Worm (Caenorhabditis elegans): ENCODE measurements around the gene fis-1.

fis-1 gene

DNA sequence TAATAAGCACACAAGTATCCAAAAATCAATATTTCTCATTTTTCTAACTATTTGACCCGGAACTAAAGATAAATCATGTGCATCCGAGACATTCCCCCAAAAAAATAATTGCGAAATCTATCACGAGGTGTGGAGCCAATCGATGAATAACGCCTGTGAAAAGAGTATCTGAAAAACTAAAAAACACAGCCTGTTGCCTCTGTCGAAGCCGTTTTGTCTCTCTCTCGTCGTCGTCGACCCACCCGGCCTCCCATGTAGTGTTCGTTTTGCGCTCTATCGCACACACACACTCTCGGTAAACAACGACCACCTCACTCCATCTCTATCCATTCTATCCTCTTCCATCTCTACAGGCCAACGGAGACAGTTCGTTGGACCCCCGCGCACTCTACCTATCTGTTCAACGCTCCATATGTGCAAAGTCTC lies 27.8 kb downstream of the fis-1 start (continued):
- TF ChIP-seq tag-97 (GFP tag; IDR thresholded peaks at IDR 0.05) (no peak), ceh-82 (tag; optimal IDR thresholded peaks at IDR 0.05) (no peak), R02D3.7 (tag; optimal IDR thresholded peaks at IDR 0.05) (no peak), mdl-1 (tag; optimal IDR thresholded peaks at IDR 0.05) (no peak), dve-1 (tag; optimal IDR thresholded peaks at IDR 0.05; ENCODE audit: insufficient read depth) (peak; percentile 27), zip-2 (tag; optimal IDR thresholded peaks at IDR 0.05) (no peak), cey-2 (tag; optimal IDR thresholded peaks at IDR 0.05; ENCODE audit: borderline replicate concordance, insufficient read depth) (no peak), dmd-8 (GFP tag; IDR thresholded peaks at IDR 0.05) (no peak)

DNA sequence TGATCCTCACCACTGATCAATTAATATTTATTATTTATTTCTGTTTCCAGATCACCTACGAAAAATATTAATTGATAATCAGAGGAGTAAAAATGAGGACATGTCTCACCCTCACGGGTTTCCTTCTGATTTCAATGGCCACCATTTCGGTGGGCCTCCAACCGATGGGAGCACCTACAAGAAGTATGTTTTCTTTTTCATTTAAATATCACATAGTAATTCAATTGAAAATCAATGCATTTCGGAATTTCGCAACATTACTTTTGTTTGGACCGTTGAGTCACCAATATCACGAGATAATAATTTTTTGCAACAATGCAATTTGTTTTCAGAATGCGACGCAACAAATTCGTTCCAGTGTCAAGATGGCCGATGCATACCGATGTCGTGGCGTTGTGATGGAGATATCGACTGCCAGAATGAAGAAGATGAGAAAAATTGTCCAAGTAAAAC lies 28.4 kb downstream of the fis-1 start, which contains the start of gene gldi-2:
gldi-2 (plus strand) TSS at position 51 of the 453 bp plus-strand sequence.
- TF ChIP-seq Y48G9A.11 (GFP tag; IDR thresholded peaks at IDR 0.05) = no peak
- TF ChIP-seq F37D6.2 (tag; optimal IDR thresholded peaks at IDR 0.05) = no peak
- no peak for TF ChIP-seq ztf-7 (tag; optimal IDR thresholded peaks at IDR 0.05)
- no peak for TF ChIP-seq daf-8 (GFP tag; IDR thresholded peaks at IDR 0.05)
- TF ChIP-seq madf-9 (GFP tag; conservative IDR thresholded peaks at IDR 0.05) = no peak
- no peak for TF ChIP-seq zip-2 (tag; optimal IDR thresholded peaks at IDR 0.05)
- no peak for TF ChIP-seq mep-1 (tag; optimal IDR thresholded peaks at IDR 0.05)
- TF ChIP-seq nhr-76 (tag; optimal IDR thresholded peaks at IDR 0.05) = no peak
- TF ChIP-seq ceh-28 (tag; optimal IDR thresholded peaks at IDR 0.05) = no peak
- TF ChIP-seq duxl-1 (tag; optimal IDR thresholded peaks at IDR 0.05; ENCODE audit: poor library complexity) = no peak
- no peak for TF ChIP-seq nhr-41 (GFP tag; IDR thresholded peaks at IDR 0.05)
- no peak for TF ChIP-seq cey-2 (tag; optimal IDR thresholded peaks at IDR 0.05; ENCODE audit: borderline replicate concordance, insufficient read depth)
- no peak for TF ChIP-seq lir-3 (tag; optimal IDR thresholded peaks at IDR 0.05)
- TF ChIP-seq ctbp-1 (GFP tag; IDR thresholded peaks at IDR 0.05) = no peak
- TF ChIP-seq unc-62 (GFP tag; optimal IDR thresholded peaks at IDR 0.05 in 1 of 2) = no peak
- TF ChIP-seq unc-62 (tag; optimal IDR thresholded peaks at IDR 0.05) = no peak
- no peak for TF ChIP-seq ceh-44 (GFP tag; IDR thresholded peaks at IDR 0.05)
- TF ChIP-seq nhr-77 (tag; optimal IDR thresholded peaks at IDR 0.05) = no peak
- TF ChIP-seq mdl-1 (tag; optimal IDR thresholded peaks at IDR 0.05) = no peak
- no peak for TF ChIP-seq mdt-29 (GFP tag; IDR thresholded peaks at IDR 0.05)
- no peak for TF ChIP-seq F44E2.7 (GFP tag; IDR thresholded peaks at IDR 0.05)

ce11 chrII:6788672-6789298 lies 33.8 kb downstream of the fis-1 start, which contains the start of gene T13C2.3:
T13C2.3 (plus strand) TSS chrII:6789248.
- TF ChIP-seq cey-2 (tag; optimal IDR thresholded peaks at IDR 0.05; ENCODE audit: borderline replicate concordance, insufficient read depth) (no peak), lsy-2 (tag; optimal IDR thresholded peaks at IDR 0.05) (no peak), Y75B8A.6 (GFP tag; IDR thresholded peaks at IDR 0.05) (no peak), T20F7.1 (GFP tag; optimal IDR thresholded peaks at IDR 0.05) (no peak), aha-1 (tag) (peak; percentile 8), nhr-6 (tag; optimal IDR thresholded peaks at IDR 0.05) (no peak), lin-13 (GFP tag; optimal IDR thresholded peaks at IDR 0.05) (no peak), hmg-1.1 (GFP tag; IDR thresholded peaks at IDR 0.05) (no peak), R02D3.7 (tag; optimal IDR thresholded peaks at IDR 0.05) (no peak)

DNA sequence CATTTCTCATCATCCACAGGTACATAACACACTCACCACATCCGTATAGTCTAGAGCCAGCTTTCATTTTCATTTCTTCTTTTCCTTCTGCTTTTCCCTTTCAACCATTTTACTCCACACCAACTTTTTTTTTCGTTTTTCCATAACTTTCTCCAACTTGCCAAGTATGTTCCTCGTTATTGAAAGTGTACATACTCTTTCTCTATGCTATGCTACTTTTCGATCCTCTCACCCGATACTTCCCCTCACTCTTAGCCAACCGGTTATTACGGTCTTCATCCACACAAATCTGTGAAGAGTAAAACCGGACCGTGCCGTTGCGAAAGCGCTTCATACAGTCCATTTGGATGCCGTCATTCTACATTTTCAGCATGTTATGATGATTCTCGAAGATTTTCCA lies 36.9 kb downstream of the fis-1 start, which contains the start of gene T13C2.2:
T13C2.2 (plus strand) TSS at position 301 of the 400 bp plus-strand sequence.
- TF ChIP-seq ctbp-1 (GFP tag; IDR thresholded peaks at IDR 0.05) (no peak), mes-2 (tag; optimal IDR thresholded peaks at IDR 0.05; ENCODE audit: poor library complexity, severe bottlenecking) (no peak), arid-1 (GFP tag; conservative IDR thresholded peaks at IDR 0.05) (no peak), nhr-28 (tag; optimal IDR thresholded peaks at IDR 0.05) (no peak), nhr-25 (tag; optimal IDR thresholded peaks at IDR 0.05; ENCODE audit: borderline replicate concordance, insufficient read depth) (no peak), nhr-237 (tag; optimal IDR thresholded peaks at IDR 0.05) (no peak), unc-39 (tag; optimal IDR thresholded peaks at IDR 0.05) (no peak), zip-11 (GFP tag; IDR thresholded peaks at IDR 0.05) (no peak), F10B5.3 (tag; optimal IDR thresholded peaks at IDR 0.05) (no peak), nhr-111 (GFP tag; optimal IDR thresholded peaks at IDR 0.05) (no peak), F37D6.2 (tag; optimal IDR thresholded peaks at IDR 0.05) (no peak), F49E8.2 (tag; optimal IDR thresholded peaks at IDR 0.05; ENCODE audit: borderline replicate concordance) (no peak), ceh-44 (GFP tag; IDR thresholded peaks at IDR 0.05) (no peak), unc-62 (GFP tag; optimal IDR thresholded peaks at IDR 0.05 in 1 of 2) (no peak), unc-62 (tag; optimal IDR thresholded peaks at IDR 0.05) (no peak), aha-1 (tag) (no peak), Y5F2A.4 (GFP tag; optimal IDR thresholded peaks at IDR 0.05) (no peak), mep-1 (tag; optimal IDR thresholded peaks at IDR 0.05) (no peak), skn-1 (tag; optimal IDR thresholded peaks at IDR 0.05) (no peak), daf-8 (GFP tag; IDR thresholded peaks at IDR 0.05) (no peak)

Data from whole organism, L4 larva.